3 worm cellular contexts compared by ENCODE assay signal in genomic region chrIII:7979659-7980058, ce11.
A peak's percentile ranks its signal among the peaks of the same experiment; 100 is the strongest.
TF ChIP-seq lines count a peak whose summit lies in the region.

TSS of gene clp-1 (plus strand) at chrIII:7979959.

TF ChIP-seq in whole organism, L1 larva, 84 proteins besides CTCF, POLR2A, EP300 and RAD21:
- TF ChIP-seq lin-14 (GFP tag; optimal IDR thresholded peaks at IDR 0.05; lab: Kevin White, UChicago) (peak; percentile 44), lin-15B (tag; optimal IDR thresholded peaks at IDR 0.05; lab: Kevin White, UChicago) (no peak), C34B4.2 (tag; optimal IDR thresholded peaks at IDR 0.05; lab: Kevin White, UChicago) (no peak), lin-13 (GFP tag; optimal IDR thresholded peaks at IDR 0.05; lab: Kevin White, UChicago) (no peak), ceh-8 (GFP tag; optimal IDR thresholded peaks at IDR 0.05; lab: Kevin White, UChicago) (no peak), nhr-19 (GFP tag; conservative IDR thresholded peaks at IDR 0.05; lab: Robert Waterston, UW) (no peak), ceh-90 (tag; optimal IDR thresholded peaks at IDR 0.05; lab: Kevin White, UChicago) (no peak), pqm-1 (tag; optimal IDR thresholded peaks at IDR 0.05; lab: Kevin White, UChicago) (no peak), hpl-2 (GFP tag; optimal IDR thresholded peaks at IDR 0.05; lab: Kevin White, UChicago) (no peak), ztf-4 (tag; optimal IDR thresholded peaks at IDR 0.05; lab: Kevin White, UChicago) (no peak), mef-2 (tag; optimal IDR thresholded peaks at IDR 0.05; lab: Kevin White, UChicago) (no peak), unc-86 (tag; optimal IDR thresholded peaks at IDR 0.05; lab: Kevin White, UChicago) (no peak), nhr-85 (tag; lab: Kevin White, UChicago) (peak; percentile 11), skn-1 (tag; optimal IDR thresholded peaks at IDR 0.05; lab: Kevin White, UChicago) (no peak), dsc-1 (tag; optimal IDR thresholded peaks at IDR 0.05; lab: Kevin White, UChicago) (no peak)

TF ChIP-seq in whole organism, L3 larva, 47 proteins besides CTCF, POLR2A, EP300 and RAD21:
- TF ChIP-seq lin-39 (tag; optimal IDR thresholded peaks at IDR 0.05; lab: Kevin White, UChicago) (peak; percentile 26), ama-1 (optimal IDR thresholded peaks at IDR 0.05; lab: Kevin White, UChicago) (peak; percentile 28), elt-1 (tag; optimal IDR thresholded peaks at IDR 0.05; lab: Kevin White, UChicago) (no peak)

TF ChIP-seq in whole organism, L4 larva, 104 proteins besides CTCF, POLR2A, EP300 and RAD21:
- TF ChIP-seq dve-1 (tag; optimal IDR thresholded peaks at IDR 0.05; lab: Kevin White, UChicago; ENCODE audit: insufficient read depth) (no peak), egl-43 (GFP tag; IDR thresholded peaks at IDR 0.05; lab: Robert Waterston, UW) (0 out of 2 replicates have a peak, but pooled peaks have one; percentile 16), nhr-28 (tag; optimal IDR thresholded peaks at IDR 0.05; lab: Kevin White, UChicago) (no peak), sdz-12 (GFP tag; optimal IDR thresholded peaks at IDR 0.05; lab: Kevin White, UChicago) (no peak), lir-3 (tag; optimal IDR thresholded peaks at IDR 0.05; lab: Kevin White, UChicago) (no peak), daf-19 (GFP tag; conservative IDR thresholded peaks at IDR 0.05; lab: Robert Waterston, UW) (no peak)
